Worm (Caenorhabditis elegans): ENCODE results near the gene F14F9.2.

- no peak for TF ChIP-seq elt-3 (tag; optimal IDR thresholded peaks at IDR 0.05)
- TF ChIP-seq nhr-11 (tag; optimal IDR thresholded peaks at IDR 0.05), result no peak
- TF ChIP-seq unc-39 (tag; optimal IDR thresholded peaks at IDR 0.05), result no peak
- TF ChIP-seq sma-9 (GFP tag; optimal IDR thresholded peaks at IDR 0.05), result no peak
- no peak for TF ChIP-seq sma-9 (tag; optimal IDR thresholded peaks at IDR 0.05)
- TF ChIP-seq ceh-82 (tag; optimal IDR thresholded peaks at IDR 0.05), result no peak
- TF ChIP-seq ama-1 (optimal IDR thresholded peaks at IDR 0.05), result no peak
- no peak for TF ChIP-seq lin-13 (GFP tag; optimal IDR thresholded peaks at IDR 0.05)
- TF ChIP-seq nhr-129 (tag; optimal IDR thresholded peaks at IDR 0.05), result no peak
- TF ChIP-seq ZK546.5 (tag; optimal IDR thresholded peaks at IDR 0.05), result no peak
- no peak for TF ChIP-seq ztf-1 (GFP tag; conservative IDR thresholded peaks at IDR 0.05)
- no peak for TF ChIP-seq unc-62 (GFP tag; optimal IDR thresholded peaks at IDR 0.05)
- TF ChIP-seq dmd-4 (tag; optimal IDR thresholded peaks at IDR 0.05), result no peak
- no peak for TF ChIP-seq nhr-10 (tag; optimal IDR thresholded peaks at IDR 0.05)
- no peak for TF ChIP-seq nhr-23 (tag; optimal IDR thresholded peaks at IDR 0.05)
Measured at ce11 chrV:5172833-5173232, 28.2 kb downstream of the F14F9.2 start, which contains the start of gene srt-65.
